Fruit fly (Drosophila melanogaster): ENCODE data around the gene CG32846.

Gene CG32846

dm6 chr3L:2923097-2923496 lies 28.3 kb downstream of the CG32846 start:
- TF ChIP-seq Jra (GFP tag; optimal IDR thresholded peaks at IDR 0.05), result no peak
- no peak for TF ChIP-seq ey (GFP tag; optimal IDR thresholded peaks at IDR 0.05)
- no peak for TF ChIP-seq pan (optimal IDR thresholded peaks at IDR 0.05)
- no peak for TF ChIP-seq psq (GFP tag; optimal IDR thresholded peaks at IDR 0.05)
- no peak for TF ChIP-seq lola (GFP tag; optimal IDR thresholded peaks at IDR 0.05)
- TF ChIP-seq usp (GFP tag; optimal IDR thresholded peaks at IDR 0.05), result no peak
- no peak for TF ChIP-seq Sp1 (GFP tag; optimal IDR thresholded peaks at IDR 0.05)
- TF ChIP-seq Vsx2 (GFP tag; optimal IDR thresholded peaks at IDR 0.05; ENCODE audit: partially characterized antibody), result no peak
- TF ChIP-seq rgr (GFP tag; optimal IDR thresholded peaks at IDR 0.05), result no peak
- no peak for TF ChIP-seq Hnf4 (GFP tag; optimal IDR thresholded peaks at IDR 0.05)
- TF ChIP-seq Dfd (GFP tag; optimal IDR thresholded peaks at IDR 0.05), result no peak
- TF ChIP-seq Abd-B (GFP tag; optimal IDR thresholded peaks at IDR 0.05), result no peak

DNA sequence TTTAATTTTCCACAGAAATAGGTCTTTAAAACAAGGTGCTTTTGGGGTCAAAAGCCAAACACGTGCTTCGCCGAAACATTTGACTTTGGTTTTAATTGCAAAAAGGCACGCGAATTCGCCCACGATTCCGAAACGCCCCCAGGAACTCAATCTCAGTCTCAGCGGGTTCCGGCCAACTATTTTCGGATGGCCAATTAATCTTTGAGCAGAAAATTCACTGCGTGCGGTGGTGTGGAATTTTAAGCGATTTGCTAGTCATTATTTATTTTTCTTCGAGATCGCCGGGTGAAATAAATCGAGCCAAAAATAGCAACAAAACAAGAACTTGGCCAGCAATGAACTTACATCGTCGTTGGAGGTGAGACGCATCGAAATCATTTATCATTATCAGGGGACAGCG lies 32.8 kb downstream of the CG32846 start:
- TF ChIP-seq brk (GFP tag; optimal IDR thresholded peaks at IDR 0.05), result no peak
- TF ChIP-seq ey (GFP tag; optimal IDR thresholded peaks at IDR 0.05), result no peak
- TF ChIP-seq Mio (GFP tag; optimal IDR thresholded peaks at IDR 0.05), result no peak
- TF ChIP-seq jim (GFP tag; optimal IDR thresholded peaks at IDR 0.05), result no peak
- no peak for TF ChIP-seq dsf (GFP tag; optimal IDR thresholded peaks at IDR 0.05; ENCODE audit: borderline replicate concordance)
- no peak for TF ChIP-seq CrebA (GFP tag; optimal IDR thresholded peaks at IDR 0.05; ENCODE audit: borderline replicate concordance)
- TF ChIP-seq Hr78 (GFP tag; optimal IDR thresholded peaks at IDR 0.05), result no peak
- TF ChIP-seq tai (GFP tag; optimal IDR thresholded peaks at IDR 0.05), result no peak
- TF ChIP-seq lola (GFP tag; optimal IDR thresholded peaks at IDR 0.05), result no peak
- TF ChIP-seq Sp1 (GFP tag; optimal IDR thresholded peaks at IDR 0.05), result no peak
- no peak for TF ChIP-seq dl (GFP tag; optimal IDR thresholded peaks at IDR 0.05; ENCODE audit: insufficient read depth in 1 of 2, partially characterized antibody in 2 of 2)

DNA sequence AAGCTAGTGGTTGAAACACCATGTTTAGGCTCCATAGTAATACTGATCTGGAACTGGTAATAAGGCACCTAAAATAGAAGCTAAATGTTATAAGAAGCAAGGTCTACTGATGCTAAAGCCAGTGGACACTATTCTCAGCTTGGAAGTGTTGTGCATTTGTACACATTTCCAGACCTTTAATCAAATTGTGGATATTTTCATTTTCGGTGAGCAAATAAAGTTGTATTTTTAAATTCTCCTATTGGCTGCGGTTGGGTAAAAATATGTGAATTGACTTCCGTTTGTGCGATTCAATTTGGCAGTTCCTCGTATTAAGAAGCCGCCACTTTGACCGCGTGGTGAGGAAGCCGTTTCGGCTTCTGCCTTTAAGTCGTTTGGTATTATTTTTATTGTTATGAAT lies 34.9 kb downstream of the CG32846 start, which contains the start of gene CG9970:
TSS of gene CG9970 (minus strand) at position 101 of the 400 bp plus-strand sequence.
- TF ChIP-seq HLH106 (tag; optimal IDR thresholded peaks at IDR 0.05), result no peak
- no peak for TF ChIP-seq Abd-B (GFP tag; optimal IDR thresholded peaks at IDR 0.05)
- no peak for TF ChIP-seq CG9705 (GFP tag; optimal IDR thresholded peaks at IDR 0.05)
- no peak for TF ChIP-seq GATAd (GFP tag; optimal IDR thresholded peaks at IDR 0.05)
- no peak for TF ChIP-seq br (GFP tag; optimal IDR thresholded peaks at IDR 0.05)
- no peak for TF ChIP-seq tai (GFP tag; optimal IDR thresholded peaks at IDR 0.05)
- no peak for TF ChIP-seq foxo (GFP tag; optimal IDR thresholded peaks at IDR 0.05)
- no peak for TF ChIP-seq rgr (GFP tag; optimal IDR thresholded peaks at IDR 0.05)
- TF ChIP-seq ey (GFP tag; optimal IDR thresholded peaks at IDR 0.05), result no peak
- no peak for TF ChIP-seq CrebA (GFP tag; optimal IDR thresholded peaks at IDR 0.05; ENCODE audit: borderline replicate concordance)
- TF ChIP-seq Myc (optimal IDR thresholded peaks at IDR 0.05), result no peak
- no peak for TF ChIP-seq dmrt93B (GFP tag; optimal IDR thresholded peaks at IDR 0.05)
- TF ChIP-seq dl (GFP tag; optimal IDR thresholded peaks at IDR 0.05; ENCODE audit: insufficient read depth in 1 of 2, partially characterized antibody in 2 of 2), result no peak
- no peak for TF ChIP-seq sv (GFP tag; optimal IDR thresholded peaks at IDR 0.05)

DNA sequence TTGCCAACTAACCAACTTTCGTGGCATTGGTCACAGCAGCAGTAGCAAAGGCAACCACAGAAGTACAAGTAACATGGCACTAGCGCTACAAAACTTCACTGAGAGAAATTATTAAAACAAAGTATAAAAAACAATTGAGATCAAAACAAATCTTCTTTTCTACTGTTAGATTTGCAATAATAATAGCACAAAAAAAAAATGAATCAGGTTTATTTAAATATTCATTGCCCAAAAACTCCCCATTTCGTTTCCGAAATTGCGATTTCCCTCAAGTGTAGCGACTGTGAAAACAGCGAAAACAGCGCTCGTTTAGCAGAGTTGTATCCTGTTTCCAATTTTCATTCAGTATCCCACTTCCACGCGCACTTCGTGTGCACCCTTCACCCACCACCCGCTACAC lies 38.1 kb downstream of the CG32846 start:
- TF ChIP-seq ey (GFP tag; optimal IDR thresholded peaks at IDR 0.05), result no peak

dm6 chr3L:2909523-2910042 lies 41.8 kb downstream of the CG32846 start:
- no peak for TF ChIP-seq tai (GFP tag; optimal IDR thresholded peaks at IDR 0.05)
- no peak for TF ChIP-seq Abd-B (GFP tag; optimal IDR thresholded peaks at IDR 0.05)
- TF ChIP-seq Rel (GFP tag; optimal IDR thresholded peaks at IDR 0.05), result no peak
- no peak for TF ChIP-seq Rel (tag; optimal IDR thresholded peaks at IDR 0.05)
- no peak for TF ChIP-seq foxo (GFP tag; optimal IDR thresholded peaks at IDR 0.05)
- no peak for TF ChIP-seq CG32264 (GFP tag; optimal IDR thresholded peaks at IDR 0.05)
- no peak for TF ChIP-seq N (GFP tag; optimal IDR thresholded peaks at IDR 0.05)
- TF ChIP-seq Sp1 (GFP tag; optimal IDR thresholded peaks at IDR 0.05), result no peak
- no peak for TF ChIP-seq rgr (GFP tag; optimal IDR thresholded peaks at IDR 0.05)
- TF ChIP-seq sv (GFP tag; optimal IDR thresholded peaks at IDR 0.05), result no peak
- TF ChIP-seq lola (GFP tag; optimal IDR thresholded peaks at IDR 0.05), result no peak
- no peak for TF ChIP-seq br (GFP tag; optimal IDR thresholded peaks at IDR 0.05)
- TF ChIP-seq jim (GFP tag; optimal IDR thresholded peaks at IDR 0.05), result no peak
- no peak for TF ChIP-seq Myc (optimal IDR thresholded peaks at IDR 0.05)
- TF ChIP-seq brk (GFP tag; optimal IDR thresholded peaks at IDR 0.05), result no peak
- TF ChIP-seq Hnf4 (GFP tag; optimal IDR thresholded peaks at IDR 0.05), result no peak

All from whole organism, wandering third instar larva.